Worm (Caenorhabditis elegans) whole organism, mixed stage, embryonic: ENCODE measurements around the gene vps-39.

Source experiments
- mep-1 ChIP-seq: fragments of 150-350 bp; optimal IDR thresholded peaks from 2 replicates; lab custom pipeline; 2017; ENCODE audit warnings: missing biosample characterization, missing genetic modification reagents, missing genetic modification characterization, inconsistent platforms
- nhr-28 ChIP-seq: fragments of 150-350 bp; optimal IDR thresholded peaks from 2 replicates; lab custom pipeline; 2014; ENCODE audit warnings: missing biosample characterization, missing genetic modification characterization
- unc-39 ChIP-seq: fragments of 150-350 bp; optimal IDR thresholded peaks from 2 replicates; lab custom pipeline; 2014; ENCODE audit warnings: missing biosample characterization, missing genetic modification characterization
- unc-62 ChIP-seq: fragments of 150-350 bp; optimal IDR thresholded peaks from 2 replicates; lab custom pipeline; 2014; ENCODE audit warnings: missing biosample characterization, missing genetic modification reagents, missing genetic modification characterization

DNA sequence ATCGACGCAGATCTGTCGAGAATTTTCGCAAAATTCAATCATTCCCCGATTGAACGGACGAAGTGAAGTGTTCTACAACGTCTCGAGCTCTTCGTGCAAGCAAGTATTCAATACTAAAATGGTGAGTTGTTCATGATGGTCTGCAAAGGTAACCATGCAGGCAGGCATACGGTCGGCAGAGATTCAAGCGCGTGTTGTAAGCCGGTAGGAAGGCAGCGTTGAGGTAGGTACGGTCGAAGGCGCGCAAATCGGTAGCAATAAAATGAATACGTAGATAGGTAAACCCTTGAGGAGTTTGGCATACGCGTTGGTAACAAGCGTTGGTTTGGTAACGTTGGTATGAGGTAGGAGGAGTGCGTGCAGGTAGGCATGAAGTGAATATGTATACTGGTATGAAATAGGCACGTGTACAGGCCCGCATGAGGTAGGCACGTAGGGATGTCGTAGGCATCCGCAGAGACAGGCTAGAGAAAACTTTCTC, 29.7 kb upstream of the vps-39 start, which contains the start of gene D1086.17:
- TF ChIP-seq mep-1 (tag; lab: Kevin White, UChicago): no peak
- no peak for TF ChIP-seq unc-39 (tag; lab: Kevin White, UChicago)
- no peak for TF ChIP-seq unc-62
- no peak for TF ChIP-seq nhr-28 (tag; lab: Kevin White, UChicago)
